Worm (Caenorhabditis elegans) whole organism, L4/young adult: ENCODE data around the gene rmd-2.
A peak's percentile ranks its signal among the peaks of the same experiment; 100 is the strongest.

Experiments used
- W03F9.2 ChIP-seq: fragments of 150-350 bp; optimal IDR thresholded peaks from 2 replicates; lab custom pipeline; 2014; ENCODE audit warnings: missing biosample characterization, missing genetic modification characterization
- him-1 ChIP-seq: sonication (generic microtip); optimal IDR thresholded peaks from 2 replicates; lab custom pipeline; 2016; ENCODE audit warnings: missing genotype, missing genetic modification reagents, missing genetic modification characterization, missing compliant biosample characterization

- TF ChIP-seq W03F9.2 (tag; lab: Kevin White, UChicago): peak; percentile 74
- no peak for TF ChIP-seq him-1 (tag; lab: Kevin White, UChicago)
Observed at ce11 chrV:10003315-10003969, 17.4 kb upstream of the rmd-2 start.
